Worm (Caenorhabditis elegans) whole organism, young adult: Measurements from ENCODE around the gene E02H9.3.
"Not testable (repeated sequence)": the region's sequence is repeated elsewhere in the genome, so short reads cannot be mapped to it uniquely, and the experiment has no call there.

Experiments used
- C17E4.6 ChIP-seq: fragments of 200-800 bp; sonication (Bioruptor generic); IDR thresholded peaks from 2 replicates; pipeline ENCODE4 v1.3.6; 2022; ENCODE audit warnings: missing genetic modification reagents, missing genetic modification characterization, missing compliant biosample characterization
- D2030.7 ChIP-seq: fragments of 200-800 bp; sonication (Bioruptor generic); IDR thresholded peaks from 2 replicates; pipeline ENCODE4 v1.3.6; 2022; ENCODE audit warnings: missing genetic modification reagents, missing genetic modification characterization, missing compliant biosample characterization
- F23B12.7 ChIP-seq: sonication (generic microtip); optimal IDR thresholded peaks from 2 replicates; lab custom pipeline; 2017; ENCODE audit warnings: missing genetic modification characterization, mild to moderate bottlenecking, missing compliant biosample characterization, antibody characterized with exemption, moderate library complexity; ENCODE audit not compliant: insufficient read depth
- F33H1.4 ChIP-seq: fragments of 200-800 bp; sonication (Bioruptor generic); IDR thresholded peaks from 2 replicates; pipeline ENCODE4 v1.3.6; 2022; ENCODE audit warnings: missing genetic modification reagents, missing genetic modification characterization, missing compliant biosample characterization
- F57C9.4 ChIP-seq: sonication (generic microtip); optimal IDR thresholded peaks from 2 replicates; lab custom pipeline; 2017; ENCODE audit warnings: mild to moderate bottlenecking, missing genetic modification characterization, missing compliant biosample characterization
- K11D2.4 ChIP-seq: fragments of 200-800 bp; sonication (Bioruptor generic); IDR thresholded peaks from 2 replicates; pipeline ENCODE4 v1.3.6; 2022; ENCODE audit warnings: missing genetic modification reagents, missing genetic modification characterization, missing compliant biosample characterization
- T26A5.8 ChIP-seq: sonication (generic microtip); optimal IDR thresholded peaks from 2 replicates; lab custom pipeline; 2016; ENCODE audit warnings: missing genetic modification characterization, missing compliant biosample characterization
- attf-5 ChIP-seq: fragments of 200-800 bp; sonication (Bioruptor generic); optimal IDR thresholded peaks from 2 replicates; lab custom pipeline; 2018; ENCODE audit warnings: mild to moderate bottlenecking, missing genetic modification characterization, missing compliant biosample characterization
- cebp-1 ChIP-seq, 2 experiments: fragments of 200-800 bp in 1 of 2; sonication (Bioruptor generic) in 1 of 2; sonication (generic microtip) in 1 of 2; IDR thresholded peaks in 1 of 2; optimal IDR thresholded peaks in 1 of 2; 2 replicates each; pipeline versions ENCODE4 v1.3.6 to Lab custom; 2017 to 2022; ENCODE audit warnings: missing compliant biosample characterization in 2 of 2, missing genetic modification characterization in 2 of 2, mild to moderate bottlenecking in 1 of 2, missing genetic modification reagents in 1 of 2, moderate library complexity in 1 of 2
- ceh-27 ChIP-seq: fragments of 200-800 bp; sonication (Bioruptor generic); optimal IDR thresholded peaks from 2 replicates; lab custom pipeline; 2018; ENCODE audit warnings: mild to moderate bottlenecking, missing genetic modification characterization, moderate library complexity, missing compliant biosample characterization
- chd-7 ChIP-seq: sonication (generic microtip); optimal IDR thresholded peaks from 2 replicates; lab custom pipeline; 2016; ENCODE audit warnings: mild to moderate bottlenecking, missing genetic modification characterization, moderate library complexity, missing compliant biosample characterization
- dox-1 ChIP-seq: fragments of 200-800 bp; sonication (Bioruptor generic); IDR thresholded peaks from 2 replicates; pipeline ENCODE4 v1.3.6; 2022; ENCODE audit warnings: missing genetic modification reagents, missing genetic modification characterization, missing compliant biosample characterization
- egl-44 ChIP-seq: fragments of 200-800 bp; sonication (Bioruptor generic); IDR thresholded peaks from 2 replicates; pipeline ENCODE4 v1.3.6; 2022; ENCODE audit warnings: missing genetic modification reagents, missing genetic modification characterization, missing compliant biosample characterization
- egrh-3 ChIP-seq: fragments of 200-800 bp; sonication (Bioruptor generic); IDR thresholded peaks from 2 replicates; pipeline ENCODE4 v1.3.6; 2022; ENCODE audit warnings: missing genetic modification reagents, missing genetic modification characterization, missing compliant biosample characterization
- hmg-1.2 ChIP-seq: fragments of 200-800 bp; sonication (Bioruptor generic); IDR thresholded peaks from 2 replicates; pipeline ENCODE4 v1.3.6; 2022; ENCODE audit warnings: missing genetic modification reagents, missing genetic modification characterization, missing compliant biosample characterization
- hmg-20 ChIP-seq: fragments of 200-800 bp; sonication (Bioruptor generic); IDR thresholded peaks from 2 replicates; pipeline ENCODE4 v1.3.6; 2022; ENCODE audit warnings: missing genetic modification reagents, missing genetic modification characterization, missing compliant biosample characterization
- lag-1 ChIP-seq: fragments of 200-800 bp; sonication (Bioruptor generic); IDR thresholded peaks from 2 replicates; pipeline ENCODE4 v1.3.6; 2022; ENCODE audit warnings: missing genetic modification reagents, missing genetic modification characterization, missing compliant biosample characterization
- let-526 ChIP-seq: fragments of 200-800 bp; sonication (Bioruptor generic); IDR thresholded peaks from 2 replicates; pipeline ENCODE4 v1.3.6; 2022; ENCODE audit warnings: missing genetic modification reagents, missing genetic modification characterization, missing compliant biosample characterization
- lin-26 ChIP-seq: fragments of 200-800 bp; sonication (Bioruptor generic); IDR thresholded peaks from 2 replicates; pipeline ENCODE4 v1.3.6; 2022; ENCODE audit warnings: missing genetic modification reagents, missing genetic modification characterization, missing compliant biosample characterization
- lin-35 ChIP-seq, 3 experiments: fragments of 150-350 bp in 2 of 3; sonication (generic microtip) in 1 of 3; optimal IDR thresholded peaks; 2 replicates each; lab custom pipeline; 2014 to 2018; ENCODE audit warnings: missing biosample characterization in 3 of 3, missing genetic modification characterization in 3 of 3, missing genetic modification reagents in 3 of 3
- lsl-1 ChIP-seq: fragments of 200-800 bp; sonication (Bioruptor generic); optimal IDR thresholded peaks from 2 replicates; lab custom pipeline; 2018; ENCODE audit warnings: mild to moderate bottlenecking, missing genetic modification characterization, moderate library complexity, missing compliant biosample characterization
- madf-6 ChIP-seq: fragments of 200-800 bp; sonication (Bioruptor generic); IDR thresholded peaks from 2 replicates; pipeline ENCODE4 v1.3.6; 2022; ENCODE audit warnings: missing genetic modification reagents, missing genetic modification characterization, missing compliant biosample characterization
- madf-8 ChIP-seq: fragments of 200-800 bp; sonication (Bioruptor generic); conservative IDR thresholded peaks from 2 replicates; pipeline ENCODE4 v1.3.6; 2022; ENCODE audit warnings: missing genetic modification reagents, missing genetic modification characterization, missing compliant biosample characterization
- mcd-1 ChIP-seq: fragments of 200-800 bp; sonication (Bioruptor generic); IDR thresholded peaks from 2 replicates; pipeline ENCODE4 v1.3.6; 2022; ENCODE audit warnings: missing genetic modification reagents, missing genetic modification characterization, missing compliant biosample characterization
- nhr-80 ChIP-seq: sonication (generic microtip); optimal IDR thresholded peaks from 2 replicates; lab custom pipeline; 2016; ENCODE audit warnings: missing genetic modification characterization, missing compliant biosample characterization
- rcor-1 ChIP-seq: fragments of 200-800 bp; sonication (Bioruptor generic); IDR thresholded peaks from 2 replicates; pipeline ENCODE4 v1.3.6; 2022; ENCODE audit warnings: missing genetic modification reagents, missing genetic modification characterization, missing compliant biosample characterization
- rpc-1 ChIP-seq, 2 experiments: fragments of 150-350 bp in 1 of 2; sonication (generic microtip) in 1 of 2; optimal IDR thresholded peaks; 2 replicates each; lab custom pipeline; 2014 to 2018; ENCODE audit warnings: missing biosample characterization in 1 of 2, missing genetic modification characterization in 1 of 2, missing genetic modification reagents in 1 of 2, missing genotype in 1 of 2
- snpc-4 ChIP-seq, 5 experiments: fragments of 150-350 bp in 1 of 5; sonication (generic microtip) in 4 of 5; optimal IDR thresholded peaks; 2 replicates each; lab custom pipeline; 2014 to 2018; ENCODE audit warnings: missing genetic modification characterization in 5 of 5, missing biosample characterization in 3 of 5, antibody characterized with exemption in 2 of 5, mild to moderate bottlenecking in 2 of 5, missing compliant biosample characterization in 2 of 5, missing genotype in 2 of 5, moderate library complexity in 2 of 5, missing genetic modification reagents in 1 of 5
- tbp1 ChIP-seq: fragments of 200-800 bp; sonication (Bioruptor generic); optimal IDR thresholded peaks from 2 replicates; lab custom pipeline; 2018; ENCODE audit warnings: mild to moderate bottlenecking, missing genetic modification characterization, missing compliant biosample characterization
- tbx-9 ChIP-seq: sonication (generic microtip); optimal IDR thresholded peaks from 2 replicates; lab custom pipeline; 2016; ENCODE audit warnings: borderline replicate concordance, missing genetic modification characterization, inconsistent platforms, missing compliant biosample characterization
- xnd-1 ChIP-seq: sonication (generic microtip); optimal IDR thresholded peaks from 2 replicates; lab custom pipeline; 2016; ENCODE audit warnings: missing genotype, missing genetic modification reagents, missing genetic modification characterization, missing compliant biosample characterization
- zfh-2 ChIP-seq: fragments of 200-800 bp; sonication (Bioruptor generic); conservative IDR thresholded peaks from 2 replicates; pipeline ENCODE4 v1.3.6; 2022; ENCODE audit warnings: missing genetic modification reagents, missing genetic modification characterization, missing compliant biosample characterization

Gene E02H9.3

ce11 chrIII:2460403-2460802 is 1.6 kb downstream of the E02H9.3 start:
- TF ChIP-seq F33H1.4 (GFP tag; lab: Robert Waterston, UW) (peak; percentile 39), hmg-20 (GFP tag; lab: Robert Waterston, UW) (0 out of 2 replicates have a peak, but pooled peaks have one; percentile 9), rpc-1 (tag; optimal IDR thresholded peaks at IDR 0.05; lab: Kevin White, UChicago) (peak; percentile 48), lin-26 (peak; percentile 74), egl-44 (GFP tag; lab: Robert Waterston, UW) (peak; percentile 49; the same call in 1 of the 2 replicates), D2030.7 (GFP tag; lab: Robert Waterston, UW) (peak; percentile 53; the same call in 1 of the 2 replicates), mcd-1 (GFP tag; lab: Robert Waterston, UW) (0 out of 2 replicates have a peak, but pooled peaks have one; percentile 26), hmg-1.2 (GFP tag; lab: Robert Waterston, UW) (0 out of 2 replicates have a peak, but pooled peaks have one; percentile 8), madf-6 (GFP tag; lab: Robert Waterston, UW) (peak; percentile 64)
- not testable (repeated sequence) for TF ChIP-seq rpc-1 (optimal IDR thresholded peaks at IDR 0.05; lab: Kevin White, UChicago)

- TF ChIP-seq D2030.7 (GFP tag; lab: Robert Waterston, UW) = 0 out of 2 replicates have a peak, but pooled peaks have one; percentile 8
- TF ChIP-seq xnd-1 (tag; lab: Kevin White, UChicago) = peak; percentile 74
- TF ChIP-seq madf-8 (GFP tag; lab: Robert Waterston, UW) = peak; percentile 65
- TF ChIP-seq F33H1.4 (GFP tag; lab: Robert Waterston, UW) = peak; percentile 87
- TF ChIP-seq lsl-1 (GFP tag; lab: Kevin White, UChicago) = peak; percentile 70
- peak; percentile 84 for TF ChIP-seq madf-6 (GFP tag; lab: Robert Waterston, UW)
- TF ChIP-seq, all 124 proteins: peak for 6; not testable (repeated sequence) for 118
Observed at ce11 chrIII:2461040-2461715, 2.3 kb downstream of the E02H9.3 start.

ce11 chrIII:2468202-2468601 is 9.4 kb downstream of the E02H9.3 start, which contains the start of the genes E02H9.9 and E02H9.1:
TSS of gene E02H9.9 (minus strand) at chrIII:2468302.
TSS of gene E02H9.1 (plus strand) at chrIII:2468486.
- no peak for TF ChIP-seq F33H1.4 (GFP tag; lab: Robert Waterston, UW)
- no peak for TF ChIP-seq F57C9.4 (tag; lab: Kevin White, UChicago)
- TF ChIP-seq egl-44 (GFP tag; lab: Robert Waterston, UW) = no peak
- TF ChIP-seq rpc-1 (optimal IDR thresholded peaks at IDR 0.05; lab: Kevin White, UChicago) = no peak
- no peak for TF ChIP-seq rpc-1 (tag; optimal IDR thresholded peaks at IDR 0.05; lab: Kevin White, UChicago)
- TF ChIP-seq tbx-9 (tag; lab: Kevin White, UChicago) = no peak
- no peak for TF ChIP-seq C17E4.6

- TF ChIP-seq zfh-2 (GFP tag; lab: Robert Waterston, UW) (peak; percentile 51), egrh-3 (GFP tag; lab: Robert Waterston, UW) (peak; percentile 61; the same call in 1 of the 2 replicates)
Observed at ce11 chrIII:2470757-2471509, 12.1 kb downstream of the E02H9.3 start.

DNA sequence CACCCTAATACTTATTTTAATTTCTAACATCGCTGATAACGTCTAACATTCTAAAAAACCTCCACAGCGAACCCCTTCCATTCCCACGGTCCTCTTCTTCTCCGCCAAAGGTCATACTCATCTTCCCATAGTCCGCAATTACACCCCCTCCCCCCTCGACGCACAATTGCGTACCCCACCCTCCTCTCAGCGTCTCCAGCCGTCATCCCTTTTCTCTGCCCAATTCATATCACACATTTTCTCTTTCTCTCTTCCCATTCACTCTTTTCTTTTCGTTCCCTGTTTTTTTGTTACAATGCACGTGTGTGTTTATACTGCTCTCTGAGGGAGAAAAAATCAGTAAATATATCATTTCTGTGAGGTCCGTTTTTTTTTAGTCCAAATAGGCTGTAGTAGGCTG is 13.0 kb downstream of the E02H9.3 start:
- TF ChIP-seq F23B12.7 (peak; percentile 11), tbp1 (GFP tag; lab: Kevin White, UChicago) (peak; percentile 1), hmg-1.2 (GFP tag; lab: Robert Waterston, UW) (peak; percentile 56; the same call in 1 of the 2 replicates), egrh-3 (GFP tag; lab: Robert Waterston, UW) (peak; percentile 73), zfh-2 (GFP tag; lab: Robert Waterston, UW) (peak; percentile 64), K11D2.4 (0 out of 2 replicates have a peak, but pooled peaks have one; percentile 11), mcd-1 (GFP tag; lab: Robert Waterston, UW) (peak; percentile 56), lin-35 (GFP tag; optimal IDR thresholded peaks at IDR 0.05; lab: Kevin White, UChicago) (peak in 1 of 3 experiments; percentile 22), cebp-1 (GFP tag; IDR thresholded peaks at IDR 0.05; lab: Robert Waterston, UW) (no peak), cebp-1 (tag; optimal IDR thresholded peaks at IDR 0.05; lab: Kevin White, UChicago) (peak; percentile 57), chd-7 (tag; lab: Kevin White, UChicago) (no peak), attf-5 (peak; percentile 72), ceh-27 (GFP tag; lab: Kevin White, UChicago) (peak; percentile 57), dox-1 (GFP tag; lab: Robert Waterston, UW) (peak; percentile 53; the same call in 1 of the 2 replicates), nhr-80 (peak; percentile 38), T26A5.8 (tag; lab: Kevin White, UChicago) (no peak), lag-1 (no peak), snpc-4 (GFP tag; optimal IDR thresholded peaks at IDR 0.05; lab: Kevin White, UChicago) (no peak), snpc-4 (tag; optimal IDR thresholded peaks at IDR 0.05; lab: Kevin White, UChicago) (peak in 1 of 4 experiments; percentile 14), rcor-1 (GFP tag; lab: Robert Waterston, UW) (0 out of 2 replicates have a peak, but pooled peaks have one; percentile 38), let-526 (GFP tag; lab: Robert Waterston, UW) (no peak)
